Comparison of ENCODE assay signal across 1 fruit fly cellular context in the genomic region with DNA sequence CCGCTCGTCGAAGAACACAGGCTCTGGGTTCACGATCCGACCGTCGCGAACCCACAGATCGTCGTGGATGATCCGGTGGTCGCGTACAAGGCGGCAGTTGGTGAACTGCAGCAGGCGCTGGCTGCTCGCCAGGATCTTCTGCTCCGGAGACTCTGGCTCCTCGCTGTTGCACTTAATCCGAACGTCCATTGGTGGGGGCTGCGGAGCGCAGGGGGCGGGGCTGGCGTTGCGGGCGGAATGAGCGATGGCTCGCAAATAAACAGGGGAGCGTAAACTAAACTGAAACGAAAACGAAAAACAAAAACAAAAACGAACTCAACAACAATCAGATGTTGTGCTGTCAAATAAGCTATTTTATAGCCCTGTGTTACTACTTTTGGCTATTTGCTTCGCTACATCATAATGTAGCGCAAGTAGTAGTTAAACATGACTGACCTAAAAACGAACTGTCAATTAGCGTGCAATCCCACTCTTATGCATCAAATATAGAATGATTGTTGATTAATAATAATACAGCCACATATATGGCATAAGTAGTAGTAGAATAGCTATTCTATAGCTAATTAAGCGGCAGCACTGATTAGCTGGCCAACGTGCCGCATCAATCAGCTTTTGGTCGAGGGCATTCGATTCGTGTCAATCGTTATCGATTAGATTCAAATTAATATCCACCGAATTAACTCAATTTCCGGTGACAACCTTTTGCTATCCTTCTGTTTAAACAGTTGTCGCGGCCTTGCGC.
TF ChIP-seq lines count a peak whose summit lies in the region.

A gene (minus strand): TSS at position 351 of the 742 bp plus-strand sequence.

TF ChIP-seq in whole organism, embryonic, 481 proteins besides CTCF, POLR2A, EP300 and RAD21 (continued from another document and continues in another):
- TF ChIP-seq Abd-B (GFP tag; optimal IDR thresholded peaks at IDR 0.05; lab: Kevin White, UChicago) (peak; percentile 22), ap (GFP tag; IDR thresholded peaks at IDR 0.05; lab: Robert Waterston, UW) (no peak), so (GFP tag; IDR thresholded peaks at IDR 0.05; lab: Robert Waterston, UW) (no peak), tgo (GFP tag; IDR thresholded peaks at IDR 0.05; lab: Robert Waterston, UW) (no peak), jumu (GFP tag; optimal IDR thresholded peaks at IDR 0.05; lab: Kevin White, UChicago) (peak; percentile 13), slou (GFP tag; optimal IDR thresholded peaks at IDR 0.05; lab: Kevin White, UChicago) (peak; percentile 46), oc (tag; optimal IDR thresholded peaks at IDR 0.05; lab: Kevin White, UChicago) (no peak), CG4854 (GFP tag; optimal IDR thresholded peaks at IDR 0.05; lab: Kevin White, UChicago) (no peak), CG32767 (GFP tag; IDR thresholded peaks at IDR 0.05; lab: Robert Waterston, UW) (no peak), bsh (GFP tag; optimal IDR thresholded peaks at IDR 0.05; lab: Kevin White, UChicago) (no peak), CG5180 (GFP tag; optimal IDR thresholded peaks at IDR 0.05; lab: Kevin White, UChicago) (no peak), Xrp1 (GFP tag; IDR thresholded peaks at IDR 0.05; lab: Robert Waterston, UW) (no peak), Hr3 (GFP tag; optimal IDR thresholded peaks at IDR 0.05; lab: Kevin White, UChicago) (no peak), CG9932 (GFP tag; IDR thresholded peaks at IDR 0.05; lab: Robert Waterston, UW) (peak; percentile 49; the same call in 1 of the 2 replicates), TFAM (GFP tag; optimal IDR thresholded peaks at IDR 0.05; lab: Kevin White, UChicago) (no peak), en (GFP tag; optimal IDR thresholded peaks at IDR 0.05; lab: Kevin White, UChicago) (no peak), cwo (GFP tag; optimal IDR thresholded peaks at IDR 0.05; lab: Kevin White, UChicago) (no peak), CG12219 (GFP tag; optimal IDR thresholded peaks at IDR 0.05; lab: Kevin White, UChicago) (no peak), CG10543 (GFP tag; optimal IDR thresholded peaks at IDR 0.05; lab: Kevin White, UChicago) (peak; percentile 64), ato (GFP tag; IDR thresholded peaks at IDR 0.05; lab: Robert Waterston, UW; ENCODE audit: partially characterized antibody) (peak; percentile 11; the same call in 1 of the 2 replicates), Hr78 (GFP tag; optimal IDR thresholded peaks at IDR 0.05; lab: Kevin White, UChicago) (no peak), CG3163 (GFP tag; optimal IDR thresholded peaks at IDR 0.05; lab: Kevin White, UChicago) (no peak), CG10267 (tag; optimal IDR thresholded peaks at IDR 0.05; lab: Kevin White, UChicago) (peak; percentile 38), CG17568 (GFP tag; optimal IDR thresholded peaks at IDR 0.05; lab: Kevin White, UChicago) (no peak), lov (optimal IDR thresholded peaks at IDR 0.05; lab: Kevin White, UChicago) (no peak), lov (GFP tag; IDR thresholded peaks at IDR 0.05; lab: Robert Waterston, UW) (no peak), onecut (GFP tag; IDR thresholded peaks at IDR 0.05; lab: Robert Waterston, UW) (peak; percentile 37; the same call in 1 of the 2 replicates), CG4820 (GFP tag; optimal IDR thresholded peaks at IDR 0.05; lab: Kevin White, UChicago) (peak; percentile 21), vvl (GFP tag; IDR thresholded peaks at IDR 0.05; lab: Robert Waterston, UW) (peak; percentile 14; the same call in 1 of the 2 replicates), slbo (GFP tag; IDR thresholded peaks at IDR 0.05; lab: Robert Waterston, UW) (peak; percentile 39; the same call in 1 of the 2 replicates), Bdp1 (GFP tag; optimal IDR thresholded peaks at IDR 0.05; lab: Kevin White, UChicago) (peak; percentile 12), CG2116 (GFP tag; optimal IDR thresholded peaks at IDR 0.05; lab: Kevin White, UChicago) (peak; percentile 47), pb (GFP tag; optimal IDR thresholded peaks at IDR 0.05; lab: Kevin White, UChicago) (peak; percentile 22), CrebB (tag; optimal IDR thresholded peaks at IDR 0.05; lab: Kevin White, UChicago) (no peak), inv (GFP tag; IDR thresholded peaks at IDR 0.05; lab: Robert Waterston, UW; ENCODE audit: partially characterized antibody) (0 out of 2 replicates have a peak, but pooled peaks have one; percentile 30), Dip2 (GFP tag; IDR thresholded peaks at IDR 0.05; lab: Robert Waterston, UW) (no peak), Eip74EF (GFP tag; optimal IDR thresholded peaks at IDR 0.05; lab: Kevin White, UChicago) (no peak), Trl (optimal IDR thresholded peaks at IDR 0.05; lab: Kevin White, UChicago) (no peak), Trl (GFP tag; optimal IDR thresholded peaks at IDR 0.05; lab: Kevin White, UChicago) (peak; percentile 8), luna (GFP tag; optimal IDR thresholded peaks at IDR 0.05; lab: Kevin White, UChicago) (no peak), D19B (GFP tag; optimal IDR thresholded peaks at IDR 0.05; lab: Kevin White, UChicago) (peak; percentile 25), NC2β (GFP tag; optimal IDR thresholded peaks at IDR 0.05; lab: Kevin White, UChicago) (peak; percentile 17), mld (GFP tag; IDR thresholded peaks at IDR 0.05; lab: Robert Waterston, UW; ENCODE audit: partially characterized antibody) (no peak; the same call in 2 of the 3 replicates), Gug (GFP tag; IDR thresholded peaks at IDR 0.05; lab: Robert Waterston, UW) (no peak; the same call in 3 of the 4 replicates), CG10654 (GFP tag; optimal IDR thresholded peaks at IDR 0.05; lab: Kevin White, UChicago) (no peak), CG7357 (GFP tag; IDR thresholded peaks at IDR 0.05; lab: Robert Waterston, UW) (no peak), Ptx1 (GFP tag; IDR thresholded peaks at IDR 0.05; lab: Robert Waterston, UW) (0 out of 2 replicates have a peak, but pooled peaks have one; percentile 15), GATAe (GFP tag; conservative IDR thresholded peaks at IDR 0.05; lab: Robert Waterston, UW) (0 out of 2 replicates have a peak, but pooled peaks have one; percentile 11), CG3726 (GFP tag; IDR thresholded peaks at IDR 0.05; lab: Robert Waterston, UW) (no peak), trh (GFP tag; optimal IDR thresholded peaks at IDR 0.05; lab: Kevin White, UChicago) (no peak), CG7928 (GFP tag; optimal IDR thresholded peaks at IDR 0.05; lab: Kevin White, UChicago) (no peak), D (optimal IDR thresholded peaks at IDR 0.05; lab: Kevin White, UChicago) (peak; percentile 62), D (GFP tag; optimal IDR thresholded peaks at IDR 0.05; lab: Kevin White, UChicago) (no peak), pum (GFP tag; optimal IDR thresholded peaks at IDR 0.05; lab: Kevin White, UChicago) (peak; percentile 41), CG13424 (tag; optimal IDR thresholded peaks at IDR 0.05; lab: Kevin White, UChicago) (peak; percentile 27), CG12104 (GFP tag; optimal IDR thresholded peaks at IDR 0.05; lab: Kevin White, UChicago) (no peak), emc (GFP tag; optimal IDR thresholded peaks at IDR 0.05; lab: Kevin White, UChicago) (peak; percentile 21), H2.0 (GFP tag; IDR thresholded peaks at IDR 0.05; lab: Robert Waterston, UW) (no peak), ind (GFP tag; optimal IDR thresholded peaks at IDR 0.05; lab: Kevin White, UChicago) (peak; percentile 19), Oli (tag; optimal IDR thresholded peaks at IDR 0.05; lab: Kevin White, UChicago) (peak; percentile 4), CG33557 (GFP tag; optimal IDR thresholded peaks at IDR 0.05; lab: Kevin White, UChicago) (no peak), bcd (GFP tag; optimal IDR thresholded peaks at IDR 0.05; lab: Kevin White, UChicago) (peak; percentile 63), CG18476 (GFP tag; optimal IDR thresholded peaks at IDR 0.05; lab: Kevin White, UChicago) (no peak), CG14965 (GFP tag; optimal IDR thresholded peaks at IDR 0.05; lab: Kevin White, UChicago; ENCODE audit: borderline replicate concordance) (no peak), NC2α (GFP tag; optimal IDR thresholded peaks at IDR 0.05; lab: Kevin White, UChicago) (no peak), tx (GFP tag; optimal IDR thresholded peaks at IDR 0.05; lab: Kevin White, UChicago) (no peak), hbn (GFP tag; IDR thresholded peaks at IDR 0.05; lab: Robert Waterston, UW; ENCODE audit: partially characterized antibody) (no peak), psq (GFP tag; optimal IDR thresholded peaks at IDR 0.05; lab: Kevin White, UChicago) (no peak), Myb (GFP tag; optimal IDR thresholded peaks at IDR 0.05; lab: Kevin White, UChicago) (peak; percentile 85), esg (GFP tag; conservative IDR thresholded peaks at IDR 0.05; lab: Robert Waterston, UW) (no peak), Opbp (GFP tag; IDR thresholded peaks at IDR 0.05; lab: Robert Waterston, UW; ENCODE audit: partially characterized antibody) (no peak), crol (GFP tag; IDR thresholded peaks at IDR 0.05; lab: Robert Waterston, UW) (peak; percentile 60), CG16863 (GFP tag; optimal IDR thresholded peaks at IDR 0.05; lab: Kevin White, UChicago) (no peak), twi (tag; optimal IDR thresholded peaks at IDR 0.05; lab: Kevin White, UChicago) (peak; percentile 8), Lpt (GFP tag; optimal IDR thresholded peaks at IDR 0.05; lab: Kevin White, UChicago) (no peak), Taf1 (GFP tag; IDR thresholded peaks at IDR 0.05; lab: Robert Waterston, UW) (no peak), Blimp-1 (GFP tag; optimal IDR thresholded peaks at IDR 0.05; lab: Kevin White, UChicago) (peak; percentile 8), CG12769 (tag; optimal IDR thresholded peaks at IDR 0.05; lab: Kevin White, UChicago) (peak; percentile 31), az2 (GFP tag; optimal IDR thresholded peaks at IDR 0.05; lab: Kevin White, UChicago) (peak; percentile 2), CG6689 (GFP tag; IDR thresholded peaks at IDR 0.05; lab: Robert Waterston, UW) (no peak), Poxn (GFP tag; IDR thresholded peaks at IDR 0.05; lab: Robert Waterston, UW) (no peak), CG9609 (GFP tag; optimal IDR thresholded peaks at IDR 0.05; lab: Kevin White, UChicago) (peak; percentile 12), CG13775 (GFP tag; optimal IDR thresholded peaks at IDR 0.05; lab: Kevin White, UChicago) (peak; percentile 54), Dfd (GFP tag; optimal IDR thresholded peaks at IDR 0.05; lab: Kevin White, UChicago) (no peak), dan (GFP tag; IDR thresholded peaks at IDR 0.05; lab: Robert Waterston, UW) (no peak), CG1602 (GFP tag; optimal IDR thresholded peaks at IDR 0.05; lab: Kevin White, UChicago) (no peak), knrl (GFP tag; IDR thresholded peaks at IDR 0.05; lab: Robert Waterston, UW; ENCODE audit: partially characterized antibody) (peak; percentile 37; the same call in 1 of the 3 replicates), sens-2 (GFP tag; IDR thresholded peaks at IDR 0.05; lab: Robert Waterston, UW) (no peak), dimm (GFP tag; IDR thresholded peaks at IDR 0.05; lab: Robert Waterston, UW) (no peak), CG10431 (GFP tag; optimal IDR thresholded peaks at IDR 0.05; lab: Kevin White, UChicago) (no peak), Oaz (GFP tag; IDR thresholded peaks at IDR 0.05; lab: Robert Waterston, UW) (no peak), CG17829 (tag; optimal IDR thresholded peaks at IDR 0.05; lab: Kevin White, UChicago) (peak; percentile 32), CG8478 (optimal IDR thresholded peaks at IDR 0.05; lab: Kevin White, UChicago) (no peak), CG17186 (GFP tag; optimal IDR thresholded peaks at IDR 0.05; lab: Kevin White, UChicago) (peak; percentile 70), CG8359 (GFP tag; optimal IDR thresholded peaks at IDR 0.05; lab: Kevin White, UChicago; ENCODE audit: borderline replicate concordance) (no peak), CG3065 (GFP tag; optimal IDR thresholded peaks at IDR 0.05; lab: Kevin White, UChicago) (no peak), CG6175 (GFP tag; IDR thresholded peaks at IDR 0.05; lab: Robert Waterston, UW) (peak; percentile 19; the same call in 1 of the 3 replicates), CG2120 (GFP tag; optimal IDR thresholded peaks at IDR 0.05; lab: Kevin White, UChicago) (peak; percentile 40), CG4707 (GFP tag; optimal IDR thresholded peaks at IDR 0.05; lab: Kevin White, UChicago) (no peak), CG18599 (GFP tag; optimal IDR thresholded peaks at IDR 0.05; lab: Kevin White, UChicago) (peak; percentile 24), CG17802 (tag; optimal IDR thresholded peaks at IDR 0.05; lab: Kevin White, UChicago) (no peak), nerfin-2 (GFP tag; IDR thresholded peaks at IDR 0.05; lab: Robert Waterston, UW; ENCODE audit: partially characterized antibody) (no peak), CG7963 (GFP tag; IDR thresholded peaks at IDR 0.05; lab: Robert Waterston, UW; ENCODE audit: partially characterized antibody) (peak; percentile 41; the same call in 1 of the 3 replicates), H15 (GFP tag; IDR thresholded peaks at IDR 0.05; lab: Robert Waterston, UW) (no peak), peb (GFP tag; IDR thresholded peaks at IDR 0.05; lab: Robert Waterston, UW) (no peak), Hey (tag; optimal IDR thresholded peaks at IDR 0.05; lab: Kevin White, UChicago) (no peak), mirr (GFP tag; optimal IDR thresholded peaks at IDR 0.05; lab: Kevin White, UChicago) (no peak), CG14014 (GFP tag; IDR thresholded peaks at IDR 0.05; lab: Robert Waterston, UW) (no peak), sr (GFP tag; IDR thresholded peaks at IDR 0.05; lab: Robert Waterston, UW) (no peak), Side (GFP tag; optimal IDR thresholded peaks at IDR 0.05; lab: Kevin White, UChicago) (no peak), CG32772 (GFP tag; IDR thresholded peaks at IDR 0.05; lab: Robert Waterston, UW) (no peak), gsb-n (tag; optimal IDR thresholded peaks at IDR 0.05; lab: Kevin White, UChicago) (no peak), HHEX (GFP tag; optimal IDR thresholded peaks at IDR 0.05; lab: Kevin White, UChicago) (no peak), CG7372 (GFP tag; IDR thresholded peaks at IDR 0.05; lab: Robert Waterston, UW) (no peak), schlank (tag; optimal IDR thresholded peaks at IDR 0.05; lab: Kevin White, UChicago) (no peak), CG6765 (GFP tag; optimal IDR thresholded peaks at IDR 0.05; lab: Kevin White, UChicago) (no peak), bigmax (GFP tag; optimal IDR thresholded peaks at IDR 0.05; lab: Kevin White, UChicago) (no peak), Atf-2 (GFP tag; optimal IDR thresholded peaks at IDR 0.05; lab: Kevin White, UChicago) (peak; percentile 18), mam (GFP tag; optimal IDR thresholded peaks at IDR 0.05; lab: Kevin White, UChicago) (peak; percentile 46), CG15696 (tag; optimal IDR thresholded peaks at IDR 0.05; lab: Kevin White, UChicago) (peak; percentile 22), CG13287 (GFP tag; IDR thresholded peaks at IDR 0.05; lab: Robert Waterston, UW; ENCODE audit: partially characterized antibody) (0 out of 2 replicates have a peak, but pooled peaks have one; percentile 35), CG9215 (GFP tag; IDR thresholded peaks at IDR 0.05; lab: Robert Waterston, UW) (peak; percentile 26; the same call in 1 of the 2 replicates)
